Worm (Caenorhabditis elegans) whole organism, L2 larva: ENCODE measurements around the gene ecps-2.

ENCODE experiments used
- C34F6.9 ChIP-seq: fragments of 150-350 bp; optimal IDR thresholded peaks from 2 replicates; lab custom pipeline; 2014; ENCODE audit warnings: missing biosample characterization, missing genetic modification characterization
- F13H6.1 ChIP-seq: sonication (generic microtip); optimal IDR thresholded peaks from 2 replicates; lab custom pipeline; 2016; ENCODE audit warnings: missing genetic modification characterization, missing compliant biosample characterization
- R02D3.7 ChIP-seq: fragments of 150-350 bp; optimal IDR thresholded peaks from 2 replicates; lab custom pipeline; 2014; ENCODE audit warnings: missing biosample characterization, missing genetic modification characterization
- Y55F3AM.14 ChIP-seq: fragments of 200-800 bp; sonication (Bioruptor generic); optimal IDR thresholded peaks from 2 replicates; lab custom pipeline; 2018; ENCODE audit warnings: mild to moderate bottlenecking, missing genetic modification characterization, missing compliant biosample characterization
- ZK546.5 ChIP-seq: sonication (generic microtip); optimal IDR thresholded peaks from 2 replicates; lab custom pipeline; 2017; ENCODE audit warnings: missing biosample characterization, missing genetic modification characterization
- alr-1 ChIP-seq: fragments of 150-350 bp; optimal IDR thresholded peaks from 2 replicates; lab custom pipeline; 2014; ENCODE audit warnings: missing biosample characterization, missing genetic modification characterization
- ama-1 ChIP-seq: fragments of 150-350 bp; optimal IDR thresholded peaks from 2 replicates; lab custom pipeline; 2018; ENCODE audit warnings: inconsistent platforms
- blmp-1 ChIP-seq: sonication (generic microtip); optimal IDR thresholded peaks from 2 replicates; lab custom pipeline; 2017; ENCODE audit warnings: missing genetic modification characterization, mild to moderate bottlenecking, missing compliant biosample characterization, antibody characterized with exemption, moderate library complexity; ENCODE audit not compliant: insufficient read depth
- ceh-16 ChIP-seq: fragments of 150-350 bp; optimal IDR thresholded peaks from 2 replicates; lab custom pipeline; 2014; ENCODE audit warnings: missing biosample characterization, missing genetic modification characterization
- crh-2 ChIP-seq: sonication (generic microtip); optimal IDR thresholded peaks from 2 replicates; lab custom pipeline; 2017; ENCODE audit warnings: missing biosample characterization, missing genetic modification characterization
- egl-27 ChIP-seq: sonication (generic microtip); optimal IDR thresholded peaks from 3 replicates; lab custom pipeline; 2017; ENCODE audit warnings: missing biosample characterization, missing genetic modification reagents, missing genetic modification characterization
- elt-1 ChIP-seq: fragments of 150-350 bp; optimal IDR thresholded peaks from 2 replicates; lab custom pipeline; 2014; ENCODE audit warnings: missing biosample characterization, missing genetic modification characterization
- fos-1 ChIP-seq: fragments of 150-350 bp; optimal IDR thresholded peaks from 2 replicates; lab custom pipeline; 2014; ENCODE audit warnings: missing biosample characterization, missing genetic modification characterization
- gmeb-1 ChIP-seq: fragments of 150-350 bp; optimal IDR thresholded peaks from 2 replicates; lab custom pipeline; 2014; ENCODE audit warnings: missing biosample characterization, missing genetic modification characterization
- lsy-2 ChIP-seq, 2 experiments: fragments of 150-350 bp in 1 of 2; sonication (generic microtip) in 1 of 2; optimal IDR thresholded peaks; 2 replicates each; lab custom pipeline; 2014 to 2017; ENCODE audit warnings: missing biosample characterization in 2 of 2, missing genetic modification characterization in 2 of 2
- mdl-1 ChIP-seq, 2 experiments: fragments of 150-350 bp in 1 of 2; sonication (generic microtip) in 1 of 2; optimal IDR thresholded peaks; 2 replicates each; lab custom pipeline; 2017; ENCODE audit warnings: missing biosample characterization in 2 of 2, missing genetic modification characterization in 2 of 2
- nhr-129 ChIP-seq: fragments of 150-350 bp; optimal IDR thresholded peaks from 2 replicates; lab custom pipeline; 2014; ENCODE audit warnings: missing biosample characterization, missing genetic modification characterization
- nhr-21 ChIP-seq: fragments of 150-350 bp; optimal IDR thresholded peaks from 2 replicates; lab custom pipeline; 2014; ENCODE audit warnings: missing biosample characterization, missing genetic modification characterization
- nhr-25 ChIP-seq: fragments of 150-350 bp; sonication (generic microtip); optimal IDR thresholded peaks from 3 replicates; lab custom pipeline; 2014; ENCODE audit warnings: missing biosample characterization, missing genetic modification characterization
- nhr-6 ChIP-seq: fragments of 150-350 bp; optimal IDR thresholded peaks from 2 replicates; lab custom pipeline; 2014; ENCODE audit warnings: missing biosample characterization, missing genetic modification characterization
- peb-1 ChIP-seq: fragments of 150-350 bp; optimal IDR thresholded peaks from 2 replicates; lab custom pipeline; 2014; ENCODE audit warnings: missing biosample characterization, missing genetic modification characterization
- sem-4 ChIP-seq: fragments of 150-350 bp; optimal IDR thresholded peaks from 2 replicates; lab custom pipeline; 2014; ENCODE audit warnings: missing biosample characterization, missing genetic modification reagents, missing genetic modification characterization
- skn-1 ChIP-seq: sonication (generic microtip); optimal IDR thresholded peaks from 2 replicates; lab custom pipeline; 2017; ENCODE audit warnings: missing biosample characterization, missing genetic modification characterization
- sma-3 ChIP-seq: sonication (generic microtip); optimal IDR thresholded peaks from 2 replicates; lab custom pipeline; 2016; ENCODE audit warnings: missing genetic modification reagents, missing genetic modification characterization, missing compliant biosample characterization
- sma-9 ChIP-seq, 2 experiments: fragments of 150-350 bp in 1 of 2; sonication (generic microtip) in 1 of 2; optimal IDR thresholded peaks; 2 replicates each; lab custom pipeline; 2014 to 2016; ENCODE audit warnings: missing genetic modification characterization in 2 of 2, mild to moderate bottlenecking in 1 of 2, missing biosample characterization in 1 of 2, missing compliant biosample characterization in 1 of 2, missing genetic modification reagents in 1 of 2, moderate library complexity in 1 of 2
- unc-39 ChIP-seq: fragments of 150-350 bp; optimal IDR thresholded peaks from 2 replicates; lab custom pipeline; 2014; ENCODE audit warnings: missing biosample characterization, missing genetic modification characterization
- unc-55 ChIP-seq: fragments of 150-350 bp; sonication (generic microtip); optimal IDR thresholded peaks from 3 replicates; lab custom pipeline; 2014; ENCODE audit warnings: missing biosample characterization, missing genetic modification reagents, missing genetic modification characterization
- zag-1 ChIP-seq: fragments of 150-350 bp; optimal IDR thresholded peaks from 2 replicates; lab custom pipeline; 2014; ENCODE audit warnings: missing biosample characterization, missing genetic modification characterization
- ztf-11 ChIP-seq: sonication (generic microtip); optimal IDR thresholded peaks from 2 replicates; lab custom pipeline; 2017; ENCODE audit warnings: missing biosample characterization, missing genetic modification characterization
- ztf-4 ChIP-seq: fragments of 150-350 bp; optimal IDR thresholded peaks from 2 replicates; lab custom pipeline; 2014; ENCODE audit warnings: missing biosample characterization, missing genetic modification characterization

Gene ecps-2

ce11 chrIII:10470927-10471326 is 28.0 kb downstream of the ecps-2 start, which contains the start of gene cul-1:
Gene cul-1, plus strand, starts transcription at chrIII:10471237.
- TF ChIP-seq gmeb-1 (tag; lab: Kevin White, UChicago) (no peak), alr-1 (tag; lab: Kevin White, UChicago) (no peak), C34F6.9 (peak; percentile 53), ceh-16 (tag; lab: Kevin White, UChicago) (no peak), nhr-25 (no peak), unc-39 (tag; lab: Kevin White, UChicago) (no peak), mdl-1 (tag; optimal IDR thresholded peaks at IDR 0.05; lab: Kevin White, UChicago) (no peak), sem-4 (tag; lab: Kevin White, UChicago) (no peak), fos-1 (no peak), unc-55 (GFP tag; lab: Kevin White, UChicago) (peak; percentile 40), ama-1 (lab: Kevin White, UChicago) (no peak), peb-1 (tag; lab: Kevin White, UChicago) (no peak), Y55F3AM.14 (no peak), zag-1 (tag; lab: Kevin White, UChicago) (no peak), nhr-129 (peak; percentile 47), ZK546.5 (tag; lab: Kevin White, UChicago) (no peak), sma-9 (GFP tag; optimal IDR thresholded peaks at IDR 0.05; lab: Kevin White, UChicago) (no peak), sma-9 (tag; optimal IDR thresholded peaks at IDR 0.05; lab: Kevin White, UChicago) (no peak), skn-1 (tag; lab: Kevin White, UChicago) (peak; percentile 74)
- TF ChIP-seq, all 48 proteins: peak for 4

ce11 chrIII:10474945-10475344 is 32.1 kb downstream of the ecps-2 start, which contains the start of gene D2045.9:
Gene D2045.9, plus strand, starts transcription at chrIII:10475245.
- TF ChIP-seq F13H6.1 (tag; lab: Kevin White, UChicago) (no peak), blmp-1 (no peak), skn-1 (tag; lab: Kevin White, UChicago) (no peak), nhr-6 (tag; lab: Kevin White, UChicago) (no peak), gmeb-1 (tag; lab: Kevin White, UChicago) (no peak)

- TF ChIP-seq lsy-2 (tag; optimal IDR thresholded peaks at IDR 0.05; lab: Kevin White, UChicago) (no peak), nhr-129 (no peak), Y55F3AM.14 (no peak), sma-3 (GFP tag; lab: Kevin White, UChicago) (no peak), nhr-6 (tag; lab: Kevin White, UChicago) (no peak), zag-1 (tag; lab: Kevin White, UChicago) (no peak), egl-27 (tag; lab: Kevin White, UChicago) (no peak), gmeb-1 (tag; lab: Kevin White, UChicago) (no peak), ztf-11 (tag; lab: Kevin White, UChicago) (no peak), elt-1 (tag; lab: Kevin White, UChicago) (no peak), R02D3.7 (tag; lab: Kevin White, UChicago) (no peak)
Measured at ce11 chrIII:10479180-10479579, 36.3 kb downstream of the ecps-2 start, which contains the start of gene D2045.7. Gene D2045.7, plus strand, starts transcription at chrIII:10479480.

- TF ChIP-seq skn-1 (tag; lab: Kevin White, UChicago), result peak; percentile 63
- no peak for TF ChIP-seq nhr-129
- TF ChIP-seq, all 48 proteins: peak for 1
Measured at ce11 chrIII:10481497-10481896, 38.6 kb downstream of the ecps-2 start.

- TF ChIP-seq sem-4 (tag; lab: Kevin White, UChicago) (no peak), skn-1 (tag; lab: Kevin White, UChicago) (peak; percentile 36)
Measured at ce11 chrIII:10481988-10482387, 39.1 kb downstream of the ecps-2 start, which contains the start of gene D2045.8. Gene D2045.8, plus strand, starts transcription at chrIII:10482288.

ce11 chrIII:10486455-10486854 is 43.6 kb downstream of the ecps-2 start:
- TF ChIP-seq nhr-129 (no peak), crh-2 (peak; percentile 57), nhr-21 (tag; lab: Kevin White, UChicago) (peak; percentile 35), sma-3 (GFP tag; lab: Kevin White, UChicago) (peak; percentile 56), gmeb-1 (tag; lab: Kevin White, UChicago) (no peak), ztf-4 (tag; lab: Kevin White, UChicago) (no peak)
